Fruit fly (Drosophila melanogaster) whole organism, embryonic: ENCODE measurements around the gene CG4972.
A peak's percentile ranks its signal among the peaks of the same experiment; 100 is the strongest.

Experiments used
- BEAF-32 ChIP-seq: fragments of 200-800 bp; sonication (Bioruptor generic); optimal IDR thresholded peaks from 3 replicates; lab custom pipeline; 2017; ENCODE audit warnings: missing biosample characterization, missing genetic modification characterization, mild to moderate bottlenecking, moderate library complexity, missing genetic modification reagents
- C15 ChIP-seq: fragments of 200-800 bp; sonication (Bioruptor generic); IDR thresholded peaks from 3 replicates; pipeline ENCODE4 v1.3.6; 2022; ENCODE audit warnings: missing biosample characterization, missing genetic modification characterization
- CG12299 ChIP-seq: fragments of 200-800 bp; sonication (Bioruptor generic); optimal IDR thresholded peaks from 2 replicates; lab custom pipeline; 2018; ENCODE audit warnings: missing biosample characterization, mild to moderate bottlenecking, missing genetic modification characterization
- CG1233 ChIP-seq: fragments of 200-800 bp; sonication (Bioruptor generic); optimal IDR thresholded peaks from 4 replicates; lab custom pipeline; 2018; ENCODE audit warnings: missing biosample characterization, mild to moderate bottlenecking, missing genetic modification characterization
- CG12659 ChIP-seq: fragments of 200-800 bp; sonication (Bioruptor generic); optimal IDR thresholded peaks from 3 replicates; lab custom pipeline; 2017; ENCODE audit warnings: mild to moderate bottlenecking, missing biosample characterization, missing genetic modification reagents, missing genetic modification characterization
- CG1647 ChIP-seq: fragments of 200-800 bp; sonication (Bioruptor generic); optimal IDR thresholded peaks from 3 replicates; lab custom pipeline; 2016; ENCODE audit warnings: missing biosample characterization, missing genetic modification characterization
- CG2202 ChIP-seq: fragments of 200-800 bp; sonication (Bioruptor generic); optimal IDR thresholded peaks from 2 replicates; lab custom pipeline; 2018; ENCODE audit warnings: missing biosample characterization, mild to moderate bottlenecking, missing genetic modification characterization
- CG3995 ChIP-seq: fragments of 200-800 bp; sonication (Bioruptor generic); optimal IDR thresholded peaks from 3 replicates; lab custom pipeline; 2016; ENCODE audit warnings: missing biosample characterization, missing genetic modification characterization
- CG43689 ChIP-seq: fragments of 200-800 bp; sonication (Bioruptor generic); IDR thresholded peaks from 2 replicates; pipeline ENCODE4 v1.3.6; 2022; ENCODE audit warnings: missing biosample characterization, missing genetic modification characterization
- CG6683 ChIP-seq: fragments of 200-800 bp; sonication (Bioruptor generic); optimal IDR thresholded peaks from 2 replicates; lab custom pipeline; 2017; ENCODE audit warnings: missing biosample characterization, mild to moderate bottlenecking, missing genetic modification characterization, missing genetic modification reagents
- CG6689 ChIP-seq: fragments of 200-800 bp; sonication (Bioruptor generic); IDR thresholded peaks from 2 replicates; pipeline ENCODE4 v1.3.6; 2022; ENCODE audit warnings: missing biosample characterization, missing genetic modification characterization
- CG7357 ChIP-seq: fragments of 200-800 bp; sonication (Bioruptor generic); IDR thresholded peaks from 3 replicates; pipeline ENCODE4 v1.3.6; 2022; ENCODE audit warnings: missing biosample characterization, missing genetic modification characterization
- CG7987 ChIP-seq: fragments of 200-800 bp; sonication (Bioruptor generic); optimal IDR thresholded peaks from 2 replicates; lab custom pipeline; 2018; ENCODE audit warnings: missing biosample characterization, mild to moderate bottlenecking, missing genetic modification characterization, moderate library complexity
- CG8290 ChIP-seq, 3 experiments: fragments of 200-800 bp; sonication (Bioruptor generic); optimal IDR thresholded peaks; 2 replicates each; lab custom pipeline; 2016 to 2019; ENCODE audit warnings: missing biosample characterization in 3 of 3, missing genetic modification characterization in 3 of 3, mild to moderate bottlenecking in 2 of 3, moderate library complexity in 1 of 3
- CG8359 ChIP-seq: fragments of 200-800 bp; sonication (Bioruptor generic); optimal IDR thresholded peaks from 2 replicates; lab custom pipeline; 2017; ENCODE audit warnings: missing biosample characterization, mild to moderate bottlenecking, missing genetic modification characterization, borderline replicate concordance
- CrebB ChIP-seq: fragments of 200-800 bp; sonication (Bioruptor generic); optimal IDR thresholded peaks from 3 replicates; lab custom pipeline; 2018; ENCODE audit warnings: missing biosample characterization, mild to moderate bottlenecking, missing genetic modification characterization
- D19B ChIP-seq: fragments of 200-800 bp; sonication (Bioruptor generic); optimal IDR thresholded peaks from 2 replicates; lab custom pipeline; 2017; ENCODE audit warnings: missing biosample characterization, mild to moderate bottlenecking, missing genetic modification characterization
- Doc3 ChIP-seq: fragments of 200-800 bp; sonication (Bioruptor generic); IDR thresholded peaks from 3 replicates; pipeline ENCODE4 v1.3.6; 2022; ENCODE audit warnings: missing biosample characterization, missing genetic modification characterization; ENCODE audit not compliant: partially characterized antibody
- Dref ChIP-seq: fragments of 200-800 bp; sonication (Bioruptor generic); IDR thresholded peaks from 2 replicates; pipeline ENCODE4 v1.3.6; 2022; ENCODE audit warnings: missing biosample characterization, missing genetic modification characterization
- ERR ChIP-seq: fragments of 200-800 bp; sonication (Bioruptor generic); optimal IDR thresholded peaks from 2 replicates; lab custom pipeline; 2016; ENCODE audit warnings: missing biosample characterization, missing genetic modification characterization
- Fer2 ChIP-seq: fragments of 200-800 bp; sonication (Bioruptor generic); optimal IDR thresholded peaks from 2 replicates; lab custom pipeline; 2018; ENCODE audit warnings: missing biosample characterization, mild to moderate bottlenecking, missing genetic modification characterization, moderate library complexity
- GATAe ChIP-seq: fragments of 200-800 bp; sonication (Bioruptor generic); conservative IDR thresholded peaks from 2 replicates; pipeline ENCODE4 v1.3.6; 2022; ENCODE audit warnings: missing biosample characterization, missing genetic modification characterization
- HLH54F ChIP-seq: fragments of 200-800 bp; sonication (Bioruptor generic); optimal IDR thresholded peaks from 3 replicates; lab custom pipeline; 2016; ENCODE audit warnings: missing biosample characterization, missing genetic modification characterization
- HLHmδ ChIP-seq: fragments of 200-800 bp; sonication (Bioruptor generic); optimal IDR thresholded peaks from 2 replicates; lab custom pipeline; 2018; ENCODE audit warnings: missing biosample characterization, mild to moderate bottlenecking, missing genetic modification characterization, moderate library complexity
- Hand ChIP-seq: fragments of 200-800 bp; sonication (Bioruptor generic); optimal IDR thresholded peaks from 2 replicates; lab custom pipeline; 2017; ENCODE audit warnings: mild to moderate bottlenecking, missing biosample characterization, missing genetic modification reagents, missing genetic modification characterization
- Myb ChIP-seq: fragments of 200-800 bp; sonication (Bioruptor generic); optimal IDR thresholded peaks from 2 replicates; lab custom pipeline; 2016; ENCODE audit warnings: missing biosample characterization, missing genetic modification characterization
- cad ChIP-seq: fragments of >200 bp; optimal IDR thresholded peaks from 2 replicates; lab custom pipeline; 2017; ENCODE audit warnings: missing biosample characterization, missing genetic modification characterization
- cato ChIP-seq: fragments of 200-800 bp; sonication (Bioruptor generic); optimal IDR thresholded peaks from 2 replicates; lab custom pipeline; 2016; ENCODE audit warnings: missing biosample characterization, missing genetic modification characterization, borderline replicate concordance
- crp ChIP-seq, 2 experiments: fragments of 200-800 bp; sonication (Bioruptor generic); optimal IDR thresholded peaks; 2 replicates in 1 of 2; 3 replicates in 1 of 2; lab custom pipeline; 2017; ENCODE audit warnings: missing biosample characterization in 2 of 2, missing genetic modification characterization in 2 of 2, mild to moderate bottlenecking in 1 of 2, moderate library complexity in 1 of 2
- fd3F ChIP-seq: fragments of 200-800 bp; sonication (Bioruptor generic); optimal IDR thresholded peaks from 2 replicates; lab custom pipeline; 2018; ENCODE audit warnings: missing biosample characterization, mild to moderate bottlenecking, missing genetic modification characterization, moderate library complexity
- gem ChIP-seq: fragments of 200-800 bp; sonication (Bioruptor generic); optimal IDR thresholded peaks from 2 replicates; lab custom pipeline; 2019; ENCODE audit warnings: missing biosample characterization, mild to moderate bottlenecking, missing genetic modification characterization, moderate library complexity
- ken ChIP-seq: fragments of 200-800 bp; sonication (Bioruptor generic); IDR thresholded peaks from 3 replicates; pipeline ENCODE4 v1.3.6; 2022; ENCODE audit warnings: missing biosample characterization, missing genetic modification characterization
- lab ChIP-seq: fragments of 200-800 bp; sonication (Bioruptor generic); optimal IDR thresholded peaks from 3 replicates; lab custom pipeline; 2017; ENCODE audit warnings: missing biosample characterization, missing genetic modification characterization, mild to moderate bottlenecking, moderate library complexity, missing genetic modification reagents
- lilli ChIP-seq: fragments of 200-800 bp; sonication (Bioruptor generic); optimal IDR thresholded peaks from 3 replicates; lab custom pipeline; 2016; ENCODE audit warnings: missing biosample characterization, missing genetic modification characterization
- lmd ChIP-seq: fragments of 200-800 bp; sonication (Bioruptor generic); IDR thresholded peaks from 2 replicates; pipeline ENCODE4 v1.3.6; 2022; ENCODE audit warnings: missing biosample characterization, missing genetic modification characterization
- lov ChIP-seq, 2 experiments: fragments of 200-800 bp in 1 of 2; fragments of >200 bp in 1 of 2; sonication (Bioruptor generic) in 1 of 2; IDR thresholded peaks in 1 of 2; optimal IDR thresholded peaks in 1 of 2; 2 replicates in 1 of 2; 3 replicates in 1 of 2; pipeline versions ENCODE4 v1.3.6 to Lab custom; 2017 to 2022; ENCODE audit warnings: missing biosample characterization in 1 of 2, missing genetic modification characterization in 1 of 2
- luna ChIP-seq: fragments of 200-800 bp; sonication (Bioruptor generic); optimal IDR thresholded peaks from 2 replicates; lab custom pipeline; 2016; ENCODE audit warnings: missing biosample characterization, missing genetic modification characterization
- otp ChIP-seq: fragments of 200-800 bp; sonication (Bioruptor generic); IDR thresholded peaks from 3 replicates; pipeline ENCODE4, ENCODE4 v1.3.6; 2022; ENCODE audit warnings: missing biosample characterization, missing genetic modification characterization
- prd ChIP-seq, 3 experiments: fragments of >200 bp in 2 of 3; fragments of 200-800 bp in 1 of 3; sonication (Bioruptor generic) in 1 of 3; optimal IDR thresholded peaks in 2 of 3; IDR thresholded peaks in 1 of 3; 2 replicates in 2 of 3; 3 replicates in 1 of 3; pipeline versions ENCODE4 v1.3.6 to Lab custom; 2017 to 2022; ENCODE audit warnings: missing biosample characterization in 1 of 3, missing genetic modification characterization in 1 of 3
- scrt ChIP-seq: fragments of 200-800 bp; sonication (Bioruptor generic); optimal IDR thresholded peaks from 2 replicates; lab custom pipeline; 2018; ENCODE audit warnings: missing biosample characterization, mild to moderate bottlenecking, missing genetic modification characterization, moderate library complexity
- sens ChIP-seq: fragments of 200-800 bp; sonication (Bioruptor generic); peaks from one replicate; lab custom pipeline; 2016; ENCODE audit warnings: missing biosample characterization, missing genetic modification characterization
- ssp ChIP-seq: fragments of 200-800 bp; sonication (Bioruptor generic); IDR thresholded peaks from 2 replicates; pipeline ENCODE4 v1.3.6; 2022; ENCODE audit warnings: missing biosample characterization, missing genetic modification characterization
- stc ChIP-seq: fragments of 200-800 bp; sonication (Bioruptor generic); IDR thresholded peaks from 2 replicates; pipeline ENCODE4 v1.3.6; 2022; ENCODE audit warnings: missing biosample characterization, missing genetic modification characterization
- tio ChIP-seq: fragments of 200-800 bp; sonication (Bioruptor generic); optimal IDR thresholded peaks from 2 replicates; lab custom pipeline; 2017; ENCODE audit warnings: missing biosample characterization, missing genetic modification characterization, inconsistent platforms
- tll ChIP-seq, 2 experiments: fragments of 200-800 bp in 1 of 2; fragments of >200 bp in 1 of 2; sonication (Bioruptor generic) in 1 of 2; optimal IDR thresholded peaks; 2 replicates each; lab custom pipeline; 2017 to 2019; ENCODE audit warnings: missing biosample characterization in 2 of 2, missing genetic modification characterization in 2 of 2, mild to moderate bottlenecking in 1 of 2, moderate library complexity in 1 of 2
- tna ChIP-seq: fragments of 200-800 bp; sonication (Bioruptor generic); IDR thresholded peaks from 2 replicates; pipeline ENCODE4 v1.3.6; 2022; ENCODE audit warnings: missing biosample characterization, missing genetic modification characterization; ENCODE audit not compliant: partially characterized antibody
- trh ChIP-seq: fragments of 200-800 bp; sonication (Bioruptor generic); optimal IDR thresholded peaks from 2 replicates; lab custom pipeline; 2016; ENCODE audit warnings: missing biosample characterization, missing genetic modification characterization
- tx ChIP-seq: fragments of 200-800 bp; sonication (Bioruptor generic); optimal IDR thresholded peaks from 2 replicates; lab custom pipeline; 2016; ENCODE audit warnings: missing biosample characterization, missing genetic modification characterization

CG4972 gene

DNA sequence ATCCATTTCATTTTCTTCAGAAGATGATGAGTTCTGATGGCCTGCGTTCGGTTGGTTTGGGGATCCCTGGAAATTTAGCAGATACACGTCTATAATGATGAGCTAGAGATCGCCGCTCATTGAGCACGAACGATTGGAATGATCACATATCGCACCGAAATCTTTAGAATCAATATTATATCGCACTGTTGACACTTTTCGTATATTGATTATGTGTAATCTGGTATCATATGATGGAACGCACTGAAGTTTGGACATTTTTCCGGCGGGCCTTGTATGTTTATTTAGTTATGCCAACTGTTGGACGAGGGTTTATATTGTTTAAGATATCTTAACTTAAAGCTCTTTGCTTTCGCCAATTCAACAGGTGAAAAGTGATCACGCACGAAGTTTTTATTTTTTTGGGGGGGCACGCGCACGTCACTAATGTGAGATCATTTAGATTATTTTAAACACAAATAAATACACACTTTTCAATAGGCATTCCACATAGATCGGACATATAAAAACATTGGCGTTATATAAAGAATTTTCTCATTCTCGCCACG is 6.5 kb downstream of the CG4972 start (continued):
- no peak for TF ChIP-seq scrt (GFP tag; lab: Kevin White, UChicago)
- TF ChIP-seq CG7357 (GFP tag; lab: Robert Waterston, UW): no peak
- no peak for TF ChIP-seq ssp (GFP tag; lab: Robert Waterston, UW)
- TF ChIP-seq gem: no peak
- TF ChIP-seq GATAe (GFP tag; lab: Robert Waterston, UW): no peak
- no peak for TF ChIP-seq HLH54F (GFP tag; lab: Kevin White, UChicago)
- TF ChIP-seq prd (optimal IDR thresholded peaks at IDR 0.05; lab: Kevin White, UChicago): no peak
- no peak for TF ChIP-seq prd (GFP tag; IDR thresholded peaks at IDR 0.05; lab: Robert Waterston, UW)
- TF ChIP-seq CG7987 (GFP tag; lab: Kevin White, UChicago): peak; percentile 21
- TF ChIP-seq Myb (GFP tag; lab: Kevin White, UChicago): no peak
- no peak for TF ChIP-seq CG1233
- no peak for TF ChIP-seq fd3F (GFP tag; lab: Kevin White, UChicago)
- TF ChIP-seq CG3995 (GFP tag; lab: Kevin White, UChicago): peak; percentile 95
- TF ChIP-seq tio: no peak
- TF ChIP-seq ken (GFP tag; lab: Robert Waterston, UW): no peak
- TF ChIP-seq sens (GFP tag; lab: Kevin White, UChicago): peak; percentile 57
- no peak for TF ChIP-seq CG8359 (GFP tag; lab: Kevin White, UChicago)
- no peak for TF ChIP-seq CG8290 (GFP tag; optimal IDR thresholded peaks at IDR 0.05; lab: Kevin White, UChicago)
- TF ChIP-seq CG8290 (tag; optimal IDR thresholded peaks at IDR 0.05; lab: Kevin White, UChicago): peak; percentile 26 to 36
- TF ChIP-seq ERR (GFP tag; lab: Kevin White, UChicago): no peak
- TF ChIP-seq HLHmδ (GFP tag; lab: Kevin White, UChicago): no peak
- TF ChIP-seq CrebB: no peak
- TF ChIP-seq lilli (GFP tag; lab: Kevin White, UChicago): peak; percentile 42
- no peak for TF ChIP-seq Fer2 (tag; lab: Kevin White, UChicago)
- no peak for TF ChIP-seq CG2202 (tag; lab: Kevin White, UChicago)
- TF ChIP-seq otp: no peak
- TF ChIP-seq cad (GFP tag; lab: Kevin White, UChicago): no peak
- TF ChIP-seq tx (GFP tag; lab: Kevin White, UChicago): no peak
- no peak for TF ChIP-seq Hand
- no peak; the same call in 1 of the 2 replicates for TF ChIP-seq lmd (GFP tag; lab: Robert Waterston, UW)
- TF ChIP-seq CG6683 (GFP tag; lab: Kevin White, UChicago): no peak
- no peak for TF ChIP-seq cato
- TF ChIP-seq CG43689: no peak
- no peak for TF ChIP-seq tll (GFP tag; optimal IDR thresholded peaks at IDR 0.05; lab: Kevin White, UChicago)
- no peak for TF ChIP-seq Dref (GFP tag; lab: Robert Waterston, UW)
- no peak for TF ChIP-seq crp (GFP tag; optimal IDR thresholded peaks at IDR 0.05; lab: Kevin White, UChicago)
- no peak for TF ChIP-seq lab (GFP tag; lab: Kevin White, UChicago)
- peak; percentile 72; the same call in 2 of the 3 replicates for TF ChIP-seq Doc3 (GFP tag; lab: Robert Waterston, UW)
- TF ChIP-seq C15 (GFP tag; lab: Robert Waterston, UW): no peak
- TF ChIP-seq BEAF-32 (GFP tag; lab: Kevin White, UChicago): peak; percentile 78
- TF ChIP-seq luna: no peak
- no peak for TF ChIP-seq CG12299 (tag; lab: Kevin White, UChicago)
- no peak for TF ChIP-seq CG6689 (GFP tag; lab: Robert Waterston, UW)
- TF ChIP-seq CG12659 (GFP tag; lab: Kevin White, UChicago): peak; percentile 26
- no peak for TF ChIP-seq lov (optimal IDR thresholded peaks at IDR 0.05; lab: Kevin White, UChicago)
- 0 out of 3 replicates have a peak, but pooled peaks have one; percentile 27 for TF ChIP-seq lov (GFP tag; IDR thresholded peaks at IDR 0.05; lab: Robert Waterston, UW)
- TF ChIP-seq stc (GFP tag; lab: Robert Waterston, UW): no peak
- peak; percentile 12 for TF ChIP-seq D19B (GFP tag; lab: Kevin White, UChicago)
- peak; percentile 57 for TF ChIP-seq tna (GFP tag; lab: Robert Waterston, UW)
- no peak for TF ChIP-seq trh (GFP tag; lab: Kevin White, UChicago)
- no peak for TF ChIP-seq CG1647
